Worm (Caenorhabditis elegans): ENCODE results near the gene fbxa-85.

fbxa-85 gene

ce11 chrV:17225389-17225788 lies 33.6 kb upstream of the fbxa-85 start, which contains the start of gene scl-25:
Gene scl-25 (plus strand): TSS chrV:17225689.
- TF ChIP-seq ceh-8 (GFP tag; optimal IDR thresholded peaks at IDR 0.05), result no peak
- TF ChIP-seq efl-1 (optimal IDR thresholded peaks at IDR 0.05), result no peak
- peak in 1 of 2 experiments; percentile 68 for TF ChIP-seq efl-1 (GFP tag; optimal IDR thresholded peaks at IDR 0.05 in 1 of 2)

DNA sequence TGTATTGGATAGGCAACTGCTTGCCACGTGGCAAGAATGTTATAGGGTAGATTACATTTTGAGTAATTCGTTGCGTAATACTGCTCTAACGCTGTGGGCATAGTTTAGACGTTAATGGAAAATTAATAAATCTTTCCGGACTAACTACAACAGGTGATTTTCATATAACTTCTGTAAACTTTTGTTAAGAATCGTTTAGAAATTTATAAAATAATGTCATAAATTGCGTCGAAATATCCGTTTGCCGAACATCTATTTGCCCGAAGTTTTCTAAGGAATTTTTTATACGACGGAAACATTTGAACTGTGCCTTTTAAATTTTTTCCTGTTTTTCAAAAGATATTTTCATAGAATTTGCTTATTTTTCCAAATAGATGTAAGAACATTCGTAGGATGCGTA lies 32.8 kb upstream of the fbxa-85 start, which contains the start of gene srh-112:
Gene srh-112, minus strand, starts transcription at position 101 of the 400 bp plus-strand sequence.
- TF ChIP-seq unc-86 (tag; optimal IDR thresholded peaks at IDR 0.05) (no peak), sox-4 (tag; optimal IDR thresholded peaks at IDR 0.05) (no peak), hlh-17 (GFP tag; optimal IDR thresholded peaks at IDR 0.05; ENCODE audit: borderline replicate concordance) (no peak), lir-3 (tag; optimal IDR thresholded peaks at IDR 0.05; ENCODE audit: poor library complexity) (no peak), zag-1 (tag; optimal IDR thresholded peaks at IDR 0.05) (no peak), nhr-19 (GFP tag; conservative IDR thresholded peaks at IDR 0.05) (no peak), egl-13 (tag; optimal IDR thresholded peaks at IDR 0.05) (no peak), fos-1 (tag; optimal IDR thresholded peaks at IDR 0.05) (no peak), mef-2 (tag; optimal IDR thresholded peaks at IDR 0.05) (no peak), egl-27 (tag; optimal IDR thresholded peaks at IDR 0.05) (no peak), tlp-1 (tag; optimal IDR thresholded peaks at IDR 0.05) (no peak), snu-23 (GFP tag; optimal IDR thresholded peaks at IDR 0.05) (no peak), alr-1 (tag; optimal IDR thresholded peaks at IDR 0.05; ENCODE audit: borderline replicate concordance) (no peak), nhr-71 (tag; optimal IDR thresholded peaks at IDR 0.05) (no peak)

DNA sequence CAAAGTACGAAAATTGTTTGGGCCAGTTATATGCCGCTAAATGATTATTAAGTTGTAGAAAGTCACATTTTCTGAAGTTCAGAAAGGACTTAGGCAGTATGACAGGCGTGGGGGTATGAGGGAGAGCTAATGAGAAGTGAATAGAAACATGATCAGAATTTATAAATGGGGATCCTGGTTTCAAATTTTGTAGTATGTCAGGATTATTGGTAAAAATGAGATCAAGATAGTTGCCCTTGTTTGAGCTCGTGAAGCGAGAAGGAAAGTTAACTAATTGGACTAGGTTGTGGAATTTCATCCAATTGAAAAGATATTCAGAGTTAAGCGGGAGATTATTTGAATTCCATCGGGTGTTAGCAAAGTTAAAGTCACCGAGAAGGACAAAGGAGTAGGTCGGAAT lies 26.6 kb upstream of the fbxa-85 start:
- TF ChIP-seq tlp-1 (tag; optimal IDR thresholded peaks at IDR 0.05) (no peak), ceh-82 (tag; optimal IDR thresholded peaks at IDR 0.05) (no peak), unc-130 (tag; optimal IDR thresholded peaks at IDR 0.05) (no peak), snu-23 (GFP tag; optimal IDR thresholded peaks at IDR 0.05) (no peak), mdl-1 (tag; optimal IDR thresholded peaks at IDR 0.05) (no peak), sup-37 (GFP tag; optimal IDR thresholded peaks at IDR 0.05) (no peak), nhr-11 (tag; optimal IDR thresholded peaks at IDR 0.05) (no peak)

DNA sequence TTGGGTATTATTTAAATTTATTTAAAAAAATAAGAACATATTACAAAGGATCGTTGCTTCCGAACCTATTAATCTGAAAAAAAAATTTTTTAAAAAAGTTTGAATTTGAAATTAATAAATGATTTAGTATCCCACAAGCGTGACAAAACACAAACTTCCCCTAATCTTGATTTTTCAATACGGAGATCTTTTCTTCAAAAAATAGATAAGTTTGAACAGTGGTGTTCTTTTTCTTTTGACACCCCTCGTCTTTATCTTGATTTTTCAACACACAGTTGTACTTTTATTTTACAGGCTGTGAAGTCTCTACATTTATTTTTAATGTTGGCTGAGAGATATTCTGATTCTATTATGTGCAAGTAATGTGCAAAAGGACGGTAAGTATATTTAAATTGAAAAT lies 22.6 kb upstream of the fbxa-85 start, which contains the start of gene T19C9.10:
Gene T19C9.10, plus strand, starts transcription at position 248 of the 400 bp plus-strand sequence.
- no peak for TF ChIP-seq pax-3 (tag; optimal IDR thresholded peaks at IDR 0.05)
- no peak for TF ChIP-seq mdl-1 (tag; optimal IDR thresholded peaks at IDR 0.05)
- peak; percentile 28 for TF ChIP-seq nhr-85 (tag)
- no peak for TF ChIP-seq ceh-8 (GFP tag; optimal IDR thresholded peaks at IDR 0.05)
- TF ChIP-seq blmp-1 (tag; optimal IDR thresholded peaks at IDR 0.05), result no peak
- no peak for TF ChIP-seq jun-1 (tag; optimal IDR thresholded peaks at IDR 0.05)
- peak; percentile 40 for TF ChIP-seq lin-14 (GFP tag; optimal IDR thresholded peaks at IDR 0.05)
- no peak for TF ChIP-seq nhr-76 (tag; optimal IDR thresholded peaks at IDR 0.05)
- TF ChIP-seq pqm-1 (tag; optimal IDR thresholded peaks at IDR 0.05), result no peak
- TF ChIP-seq fkh-10 (GFP tag; optimal IDR thresholded peaks at IDR 0.05), result no peak
- no peak for TF ChIP-seq ces-1 (GFP tag; optimal IDR thresholded peaks at IDR 0.05)

DNA sequence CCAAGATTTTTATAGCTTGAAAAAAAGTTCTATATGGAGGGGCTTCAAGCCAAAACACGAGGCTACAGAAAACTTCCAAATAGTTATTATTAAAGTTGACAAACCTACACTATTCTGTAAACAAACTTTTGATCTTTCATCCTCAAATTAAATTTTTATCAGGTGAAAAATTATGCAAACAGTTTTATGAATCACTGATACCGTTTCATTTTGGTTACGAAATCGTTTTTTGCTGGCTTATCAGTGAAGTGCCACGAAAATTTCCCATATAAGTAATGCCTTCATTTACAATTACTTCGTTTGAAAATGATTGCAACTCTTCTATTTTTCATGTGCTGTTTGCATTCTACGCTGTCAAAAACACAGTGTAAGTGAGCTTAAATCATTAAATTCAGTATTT lies 20.2 kb upstream of the fbxa-85 start, which contains the start of gene T19C9.8:
Gene T19C9.8, plus strand, starts transcription at position 299 of the 400 bp plus-strand sequence.
- TF ChIP-seq pqm-1 (tag; optimal IDR thresholded peaks at IDR 0.05) (peak; percentile 1), lin-14 (GFP tag; optimal IDR thresholded peaks at IDR 0.05) (peak; percentile 17), jun-1 (tag; optimal IDR thresholded peaks at IDR 0.05) (peak; percentile 12), snu-23 (GFP tag; optimal IDR thresholded peaks at IDR 0.05) (no peak), elt-2 (tag; optimal IDR thresholded peaks at IDR 0.05) (peak; percentile 94), lin-35 (GFP tag; optimal IDR thresholded peaks at IDR 0.05) (peak in 1 of 2 experiments; percentile 2), tlp-1 (tag; optimal IDR thresholded peaks at IDR 0.05) (no peak)
